Worm (Caenorhabditis elegans) whole organism, midembryonic: ENCODE data around the gene W05H7.1.

ENCODE experiments used
- T22C8.4 ChIP-seq: fragments of 200-800 bp; sonication (Bioruptor generic); IDR thresholded peaks from 2 replicates; pipeline ENCODE4 v1.3.6; 2022; ENCODE audit warnings: missing genetic modification characterization, missing compliant biosample characterization
- cog-1 ChIP-seq: sonication (generic microtip); optimal IDR thresholded peaks from 2 replicates; lab custom pipeline; 2016; ENCODE audit warnings: missing genetic modification characterization, missing compliant biosample characterization
- flt-1 ChIP-seq: fragments of 200-800 bp; sonication (Bioruptor generic); IDR thresholded peaks from 2 replicates; pipeline ENCODE4 v1.3.6; 2022; ENCODE audit warnings: missing genetic modification characterization, missing compliant biosample characterization
- med-1 ChIP-seq: sonication (generic microtip); optimal IDR thresholded peaks from 2 replicates; lab custom pipeline; 2017; ENCODE audit warnings: missing genetic modification characterization, mild to moderate bottlenecking, missing compliant biosample characterization, antibody characterized with exemption, missing genetic modification reagents; ENCODE audit not compliant: insufficient read depth
- tab-1 ChIP-seq: fragments of 200-800 bp; sonication (Bioruptor generic); IDR thresholded peaks from 2 replicates; pipeline ENCODE4 v1.3.6; 2022; ENCODE audit warnings: missing genetic modification characterization, missing compliant biosample characterization

ce11 chrX:1459756-1460155 lies 9.2 kb downstream of the W05H7.1 start:
- TF ChIP-seq med-1 (GFP tag; lab: Kevin White, UChicago), result no peak
- TF ChIP-seq T22C8.4 (GFP tag; lab: Robert Waterston, UW), result no peak
- no peak for TF ChIP-seq tab-1 (GFP tag; lab: Robert Waterston, UW)
- no peak for TF ChIP-seq cog-1 (tag; lab: Kevin White, UChicago)
- no peak for TF ChIP-seq flt-1
